Fruit fly (Drosophila melanogaster) whole organism, adult: ENCODE results near the gene cd.

Experiments
- CG11617 ChIP-seq: fragments of 200-800 bp; sonication (Bioruptor generic); optimal IDR thresholded peaks from 2 replicates; lab custom pipeline; 2017; ENCODE audit warnings: mild to moderate bottlenecking, missing biosample characterization, missing genetic modification reagents, missing genetic modification characterization
- CG7101 ChIP-seq: fragments of 200-800 bp; sonication (Bioruptor generic); optimal IDR thresholded peaks from 2 replicates; lab custom pipeline; 2018; ENCODE audit warnings: missing biosample characterization, mild to moderate bottlenecking, missing genetic modification characterization, moderate library complexity
- bab1 ChIP-seq: fragments of 200-800 bp; sonication (Bioruptor generic); optimal IDR thresholded peaks from 3 replicates; lab custom pipeline; 2019; ENCODE audit warnings: missing biosample characterization, mild to moderate bottlenecking, missing genetic modification characterization, moderate library complexity
- cnc ChIP-seq, 2 experiments: fragments of >200 bp; optimal IDR thresholded peaks; 2 replicates each; lab custom pipeline; 2017
- kay ChIP-seq: fragments of 200-800 bp; sonication (Bioruptor generic); peaks from one replicate; lab custom pipeline; 2016; ENCODE audit warnings: missing biosample characterization, missing genetic modification characterization, borderline replicate concordance

- TF ChIP-seq kay (GFP tag; lab: Kevin White, UChicago) (no peak), cnc (optimal IDR thresholded peaks at IDR 0.05; lab: Kevin White, UChicago) (no peak), bab1 (GFP tag; lab: Kevin White, UChicago) (no peak), CG7101 (tag; lab: Kevin White, UChicago) (no peak), CG11617 (GFP tag; lab: Kevin White, UChicago) (no peak)
Measured at dm6 chr3R:22707178-22707577, 12.4 kb downstream of the cd start, which contains the start of gene CG13842.
